Worm (Caenorhabditis elegans) whole organism, late embryonic: ENCODE measurements around the gene cyc-2.1.
A peak's percentile ranks its signal among the peaks of the same experiment; 100 is the strongest.

ENCODE experiments used
- C38D4.7 ChIP-seq: fragments of 200-800 bp; sonication (Bioruptor generic); optimal IDR thresholded peaks from 2 replicates; lab custom pipeline; 2018; ENCODE audit warnings: mild to moderate bottlenecking, missing genetic modification characterization, moderate library complexity, missing compliant biosample characterization
- F13H6.1 ChIP-seq: sonication (generic microtip); optimal IDR thresholded peaks from 2 replicates; lab custom pipeline; 2016; ENCODE audit warnings: missing genetic modification characterization, missing compliant biosample characterization
- K02D7.2 ChIP-seq: sonication (generic microtip); optimal IDR thresholded peaks from 2 replicates; lab custom pipeline; 2017; ENCODE audit warnings: mild to moderate bottlenecking, missing genetic modification characterization, missing compliant biosample characterization
- Y22D7AL.16 ChIP-seq: sonication (generic microtip); optimal IDR thresholded peaks from 2 replicates; lab custom pipeline; 2016; ENCODE audit warnings: missing genetic modification characterization, missing compliant biosample characterization
- ceh-18 ChIP-seq: sonication (generic microtip); optimal IDR thresholded peaks from 2 replicates; lab custom pipeline; 2016; ENCODE audit warnings: missing genetic modification characterization, missing compliant biosample characterization
- ceh-19 ChIP-seq: fragments of 200-800 bp; sonication (Bioruptor generic); optimal IDR thresholded peaks from 2 replicates; lab custom pipeline; 2018; ENCODE audit warnings: mild to moderate bottlenecking, missing genetic modification characterization, missing compliant biosample characterization
- ceh-2 ChIP-seq: sonication (generic microtip); optimal IDR thresholded peaks from 2 replicates; lab custom pipeline; 2016; ENCODE audit warnings: missing genotype, missing genetic modification characterization, missing compliant biosample characterization
- ceh-24 ChIP-seq: sonication (generic microtip); optimal IDR thresholded peaks from 2 replicates; lab custom pipeline; 2016; ENCODE audit warnings: mild to moderate bottlenecking, missing genetic modification characterization, missing compliant biosample characterization
- ceh-30 ChIP-seq: fragments of 150-350 bp; optimal IDR thresholded peaks from 2 replicates; lab custom pipeline; 2014; ENCODE audit warnings: missing biosample characterization, missing genetic modification characterization
- ceh-31 ChIP-seq: sonication (generic microtip); optimal IDR thresholded peaks from 2 replicates; lab custom pipeline; 2016; ENCODE audit warnings: missing genetic modification characterization, missing compliant biosample characterization
- ceh-34 ChIP-seq: sonication (generic microtip); optimal IDR thresholded peaks from 2 replicates; lab custom pipeline; 2016; ENCODE audit warnings: mild to moderate bottlenecking, missing genetic modification characterization, missing compliant biosample characterization
- ceh-45 ChIP-seq: fragments of 200-800 bp; sonication (Bioruptor generic); IDR thresholded peaks from 2 replicates; pipeline ENCODE4 v1.3.6; 2022; ENCODE audit warnings: missing genetic modification reagents, missing genetic modification characterization, missing compliant biosample characterization
- ceh-48 ChIP-seq: sonication (generic microtip); optimal IDR thresholded peaks from 2 replicates; lab custom pipeline; 2016; ENCODE audit warnings: missing genetic modification characterization, inconsistent platforms, missing compliant biosample characterization
- ceh-6 ChIP-seq: fragments of 200-800 bp; sonication (Bioruptor generic); optimal IDR thresholded peaks from 2 replicates; lab custom pipeline; 2018; ENCODE audit warnings: mild to moderate bottlenecking, missing genetic modification characterization, missing compliant biosample characterization
- ceh-9 ChIP-seq: sonication (generic microtip); optimal IDR thresholded peaks from 2 replicates; lab custom pipeline; 2016; ENCODE audit warnings: mild to moderate bottlenecking, missing genetic modification characterization, inconsistent platforms, missing compliant biosample characterization
- che-1 ChIP-seq: sonication (generic microtip); optimal IDR thresholded peaks from 2 replicates; lab custom pipeline; 2016; ENCODE audit warnings: mild to moderate bottlenecking, missing genetic modification characterization, missing compliant biosample characterization
- dve-1 ChIP-seq: sonication (generic microtip); optimal IDR thresholded peaks from 2 replicates; lab custom pipeline; 2017; ENCODE audit warnings: antibody characterized with exemption, mild to moderate bottlenecking, missing genetic modification characterization, missing compliant biosample characterization
- elt-2 ChIP-seq: sonication (generic microtip); optimal IDR thresholded peaks from 2 replicates; lab custom pipeline; 2016; ENCODE audit warnings: missing genetic modification reagents, missing genetic modification characterization, missing compliant biosample characterization
- elt-4 ChIP-seq: sonication (generic microtip); optimal IDR thresholded peaks from 2 replicates; lab custom pipeline; 2016; ENCODE audit warnings: missing genetic modification characterization, missing compliant biosample characterization
- fax-1 ChIP-seq: sonication (generic microtip); optimal IDR thresholded peaks from 2 replicates; lab custom pipeline; 2016; ENCODE audit warnings: missing genotype, missing genetic modification characterization, missing compliant biosample characterization
- fkh-10 ChIP-seq: fragments of 150-350 bp; optimal IDR thresholded peaks from 2 replicates; lab custom pipeline; 2014; ENCODE audit warnings: missing biosample characterization, missing genetic modification reagents, missing genetic modification characterization
- fkh-6 ChIP-seq: sonication (generic microtip); optimal IDR thresholded peaks from 2 replicates; lab custom pipeline; 2016; ENCODE audit warnings: missing genetic modification characterization, missing compliant biosample characterization
- gmeb-2 ChIP-seq: sonication (generic microtip); optimal IDR thresholded peaks from 2 replicates; lab custom pipeline; 2016; ENCODE audit warnings: missing genetic modification characterization, inconsistent platforms, missing compliant biosample characterization
- hlh-13 ChIP-seq: fragments of 200-800 bp; sonication (Bioruptor generic); optimal IDR thresholded peaks from 2 replicates; lab custom pipeline; 2018; ENCODE audit warnings: mild to moderate bottlenecking, missing genetic modification characterization, missing compliant biosample characterization
- hlh-15 ChIP-seq: sonication (generic microtip); optimal IDR thresholded peaks from 2 replicates; lab custom pipeline; 2016; ENCODE audit warnings: missing genetic modification characterization, missing compliant biosample characterization
- hlh-6 ChIP-seq: sonication (generic microtip); optimal IDR thresholded peaks from 2 replicates; lab custom pipeline; 2016; ENCODE audit warnings: missing genotype, missing genetic modification characterization, missing compliant biosample characterization
- lim-6 ChIP-seq: sonication (generic microtip); optimal IDR thresholded peaks from 2 replicates; lab custom pipeline; 2016; ENCODE audit warnings: missing genetic modification characterization, missing compliant biosample characterization
- lin-11 ChIP-seq: fragments of 200-800 bp; sonication (Bioruptor generic); optimal IDR thresholded peaks from 2 replicates; lab custom pipeline; 2018; ENCODE audit warnings: mild to moderate bottlenecking, missing genetic modification characterization, missing compliant biosample characterization
- mec-3 ChIP-seq: sonication (generic microtip); optimal IDR thresholded peaks from 2 replicates; lab custom pipeline; 2016; ENCODE audit warnings: borderline replicate concordance, missing genetic modification characterization, missing compliant biosample characterization
- nhr-11 ChIP-seq: fragments of 150-350 bp; optimal IDR thresholded peaks from 2 replicates; lab custom pipeline; 2014; ENCODE audit warnings: missing biosample characterization, missing genetic modification characterization
- npax-4 ChIP-seq: sonication (generic microtip); optimal IDR thresholded peaks from 2 replicates; lab custom pipeline; 2016; ENCODE audit warnings: missing genetic modification characterization, missing compliant biosample characterization
- pax-1 ChIP-seq: fragments of 150-350 bp; optimal IDR thresholded peaks from 2 replicates; lab custom pipeline; 2014; ENCODE audit warnings: missing biosample characterization, missing genetic modification characterization
- pha-2 ChIP-seq: sonication (generic microtip); optimal IDR thresholded peaks from 2 replicates; lab custom pipeline; 2017; ENCODE audit warnings: mild to moderate bottlenecking, missing genetic modification characterization, missing compliant biosample characterization
- pqm-1 ChIP-seq: sonication (generic microtip); optimal IDR thresholded peaks from 2 replicates; lab custom pipeline; 2016; ENCODE audit warnings: missing genetic modification characterization, missing compliant biosample characterization
- pros-1 ChIP-seq: fragments of 150-350 bp; optimal IDR thresholded peaks from 2 replicates; lab custom pipeline; 2014; ENCODE audit warnings: missing biosample characterization, missing genetic modification reagents, missing genetic modification characterization
- ref-2 ChIP-seq: sonication (generic microtip); optimal IDR thresholded peaks from 2 replicates; lab custom pipeline; 2016; ENCODE audit warnings: missing genetic modification characterization, missing compliant biosample characterization
- rnt-1 ChIP-seq: sonication (generic microtip); optimal IDR thresholded peaks from 2 replicates; lab custom pipeline; 2016; ENCODE audit warnings: missing genetic modification characterization, missing compliant biosample characterization
- sdc-2 ChIP-seq: sonication (generic microtip); optimal IDR thresholded peaks from 2 replicates; lab custom pipeline; 2016; ENCODE audit warnings: missing genotype, missing genetic modification characterization, missing compliant biosample characterization
- sox-4 ChIP-seq: sonication (generic microtip); optimal IDR thresholded peaks from 2 replicates; lab custom pipeline; 2017; ENCODE audit warnings: mild to moderate bottlenecking, missing genetic modification characterization, inconsistent platforms, missing compliant biosample characterization
- syd-9 ChIP-seq: sonication (generic microtip); optimal IDR thresholded peaks from 2 replicates; lab custom pipeline; 2016; ENCODE audit warnings: mild to moderate bottlenecking, missing genetic modification characterization, moderate library complexity, missing compliant biosample characterization
- tbx-2 ChIP-seq: sonication (generic microtip); optimal IDR thresholded peaks from 2 replicates; lab custom pipeline; 2016; ENCODE audit warnings: missing genetic modification characterization, missing compliant biosample characterization
- unc-42 ChIP-seq: sonication (generic microtip); optimal IDR thresholded peaks from 2 replicates; lab custom pipeline; 2016; ENCODE audit warnings: missing genotype, missing genetic modification characterization, missing compliant biosample characterization
- unc-55 ChIP-seq: sonication (generic microtip); optimal IDR thresholded peaks from 2 replicates; lab custom pipeline; 2017; ENCODE audit warnings: missing biosample characterization, missing genetic modification reagents, missing genetic modification characterization
- unc-86 ChIP-seq: sonication (generic microtip); optimal IDR thresholded peaks from 2 replicates; lab custom pipeline; 2016; ENCODE audit warnings: missing genetic modification characterization, missing compliant biosample characterization
- zip-5 ChIP-seq: sonication (generic microtip); optimal IDR thresholded peaks from 2 replicates; lab custom pipeline; 2016; ENCODE audit warnings: missing genetic modification characterization, missing compliant biosample characterization

cyc-2.1 gene

ce11 chrIV:4755929-4756655 lies 7.3 kb upstream of the cyc-2.1 start, which contains the start of the genes fbxb-77 and Y17G9B.11:
TSS of gene fbxb-77 (minus strand) at chrIV:4756157.
TSS of gene Y17G9B.11 (plus strand) at chrIV:4756605.
- TF ChIP-seq pros-1 (tag; lab: Kevin White, UChicago) (no peak), pax-1 (tag; lab: Kevin White, UChicago) (no peak), ceh-34 (peak; percentile 61), ref-2 (peak; percentile 34), ceh-48 (tag; lab: Kevin White, UChicago) (peak; percentile 44), ceh-19 (GFP tag; lab: Kevin White, UChicago) (no peak)

DNA sequence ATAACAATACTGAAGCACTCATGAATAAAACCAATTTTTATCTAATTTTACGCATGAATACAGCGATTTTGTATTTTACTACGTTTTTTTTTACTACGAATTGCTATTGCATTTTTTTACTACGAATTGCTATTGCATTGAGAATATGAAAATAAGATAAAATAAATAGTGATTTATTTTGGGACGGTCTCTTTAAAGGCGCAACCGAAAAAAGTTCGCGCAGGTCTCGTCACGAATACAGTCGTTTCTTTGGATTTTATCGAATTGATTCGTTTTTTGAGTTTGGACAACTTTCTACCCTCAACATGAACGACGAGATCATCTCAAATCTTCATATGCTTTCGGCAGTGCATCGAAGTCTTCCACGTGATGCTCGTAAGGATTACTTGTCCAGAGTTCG lies 3.0 kb upstream of the cyc-2.1 start, which contains the start of gene Y17G9B.4:
TSS of gene Y17G9B.4 (plus strand) at position 306 of the 400 bp plus-strand sequence.
- no peak for TF ChIP-seq dve-1 (tag; lab: Kevin White, UChicago)
- no peak for TF ChIP-seq ceh-6
- TF ChIP-seq ceh-31 (tag; lab: Kevin White, UChicago), result no peak
- no peak for TF ChIP-seq K02D7.2
- TF ChIP-seq, all 69 proteins: peak for 0

DNA sequence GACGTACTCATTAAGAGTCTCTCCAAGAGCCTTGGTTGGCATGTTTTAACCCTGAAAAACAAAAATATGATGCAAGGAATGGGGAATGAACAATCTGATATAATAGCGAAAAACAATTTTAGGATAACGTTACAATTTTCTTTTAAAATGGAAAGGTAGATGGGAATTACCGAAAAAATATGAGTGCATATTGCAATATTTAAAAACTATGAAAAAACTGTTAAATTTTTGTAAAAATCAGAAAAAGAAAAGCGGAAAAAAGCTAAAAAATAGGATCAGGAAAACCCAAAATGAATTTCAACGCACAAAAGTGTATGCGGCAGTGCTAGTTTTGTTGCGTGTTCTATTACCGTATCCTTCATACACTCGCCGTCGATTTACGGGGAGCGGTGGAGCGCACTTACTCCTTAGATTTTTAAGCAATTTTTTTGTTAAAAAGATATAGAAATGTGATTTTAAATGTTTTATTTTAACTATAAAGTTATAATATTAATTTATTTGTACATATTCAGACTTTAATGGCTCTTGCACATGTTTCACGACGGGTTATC lies 991 bp upstream of the cyc-2.1 start, which contains the start of the genes rpl-20 and Y17G9B.5:
TSS of gene rpl-20 (minus strand) at position 51 of the 551 bp plus-strand sequence.
TSS of gene Y17G9B.5 (plus strand) at position 513 of the 551 bp plus-strand sequence.
- TF ChIP-seq tbx-2 (peak; percentile 97), syd-9 (tag; lab: Kevin White, UChicago) (peak; percentile 71), rnt-1 (tag; lab: Kevin White, UChicago) (peak; percentile 97), ceh-30 (peak; percentile 99), ceh-31 (tag; lab: Kevin White, UChicago) (peak; percentile 93), sox-4 (tag; lab: Kevin White, UChicago) (peak; percentile 58), unc-42 (tag; lab: Kevin White, UChicago) (peak; percentile 98), ceh-45 (GFP tag; lab: Robert Waterston, UW) (peak; percentile 45; the same call in 1 of the 2 replicates), ceh-48 (tag; lab: Kevin White, UChicago) (peak; percentile 77), unc-86 (tag; lab: Kevin White, UChicago) (peak; percentile 96), ceh-19 (GFP tag; lab: Kevin White, UChicago) (peak; percentile 76), npax-4 (tag; lab: Kevin White, UChicago) (no peak), elt-4 (tag; lab: Kevin White, UChicago) (no peak), nhr-11 (peak; percentile 55), pros-1 (tag; lab: Kevin White, UChicago) (peak; percentile 86), ceh-24 (tag; lab: Kevin White, UChicago) (peak; percentile 47), dve-1 (tag; lab: Kevin White, UChicago) (peak; percentile 94), mec-3 (tag; lab: Kevin White, UChicago) (no peak), ceh-18 (peak; percentile 97), fax-1 (tag; lab: Kevin White, UChicago) (peak; percentile 19), zip-5 (tag; lab: Kevin White, UChicago) (peak; percentile 48), lin-11 (tag; lab: Kevin White, UChicago) (peak; percentile 60), pqm-1 (peak; percentile 81), elt-2 (peak; percentile 94), ceh-9 (tag; lab: Kevin White, UChicago) (no peak), ref-2 (peak; percentile 99), fkh-6 (tag; lab: Kevin White, UChicago) (peak; percentile 40), fkh-10 (GFP tag; lab: Kevin White, UChicago) (peak; percentile 92), hlh-13 (GFP tag; lab: Kevin White, UChicago) (peak; percentile 62), pha-2 (tag; lab: Kevin White, UChicago) (peak; percentile 79), ceh-2 (tag; lab: Kevin White, UChicago) (peak; percentile 63), F13H6.1 (tag; lab: Kevin White, UChicago) (peak; percentile 78), hlh-6 (tag; lab: Kevin White, UChicago) (no peak), unc-55 (GFP tag; lab: Kevin White, UChicago) (peak; percentile 76), hlh-15 (tag; lab: Kevin White, UChicago) (peak; percentile 51), gmeb-2 (tag; lab: Kevin White, UChicago) (peak; percentile 80), sdc-2 (tag; lab: Kevin White, UChicago) (peak; percentile 68), Y22D7AL.16 (tag; lab: Kevin White, UChicago) (peak; percentile 41), ceh-6 (peak; percentile 60), C38D4.7 (GFP tag; lab: Kevin White, UChicago) (peak; percentile 49), lim-6 (tag; lab: Kevin White, UChicago) (peak; percentile 11), pax-1 (tag; lab: Kevin White, UChicago) (peak; percentile 85), che-1 (tag; lab: Kevin White, UChicago) (peak; percentile 49)
